Fruit fly (Drosophila melanogaster) whole organism, adult: ENCODE results near the gene ppk13.

Source experiments
- CG11617 ChIP-seq: fragments of 200-800 bp; sonication (Bioruptor generic); optimal IDR thresholded peaks from 2 replicates; lab custom pipeline; 2017; ENCODE audit warnings: mild to moderate bottlenecking, missing biosample characterization, missing genetic modification reagents, missing genetic modification characterization
- CG12768 ChIP-seq: fragments of 200-800 bp; sonication (Bioruptor generic); optimal IDR thresholded peaks from 2 replicates; lab custom pipeline; 2017; ENCODE audit warnings: missing biosample characterization, missing genetic modification characterization, mild to moderate bottlenecking, moderate library complexity, missing genetic modification reagents
- CG14711 ChIP-seq: fragments of 200-800 bp; sonication (Bioruptor generic); optimal IDR thresholded peaks from 2 replicates; lab custom pipeline; 2018; ENCODE audit warnings: missing biosample characterization, mild to moderate bottlenecking, missing genetic modification characterization, moderate library complexity
- CG1620 ChIP-seq: fragments of 200-800 bp; sonication (Bioruptor generic); optimal IDR thresholded peaks from 2 replicates; lab custom pipeline; 2016; ENCODE audit warnings: missing biosample characterization, missing genetic modification characterization
- CG33017 ChIP-seq: fragments of 200-800 bp; sonication (Bioruptor generic); optimal IDR thresholded peaks from 2 replicates; lab custom pipeline; 2018; ENCODE audit warnings: missing biosample characterization, mild to moderate bottlenecking, missing genetic modification characterization, moderate library complexity
- CG5204 ChIP-seq: fragments of 200-800 bp; sonication (Bioruptor generic); optimal IDR thresholded peaks from 2 replicates; lab custom pipeline; 2016; ENCODE audit warnings: missing biosample characterization, missing genetic modification characterization
- CG7045 ChIP-seq: fragments of 200-800 bp; sonication (Bioruptor generic); optimal IDR thresholded peaks from 2 replicates; lab custom pipeline; 2017; ENCODE audit warnings: missing biosample characterization, mild to moderate bottlenecking, missing genetic modification characterization
- CG7101 ChIP-seq: fragments of 200-800 bp; sonication (Bioruptor generic); optimal IDR thresholded peaks from 2 replicates; lab custom pipeline; 2018; ENCODE audit warnings: missing biosample characterization, mild to moderate bottlenecking, missing genetic modification characterization, moderate library complexity
- Clk ChIP-seq: fragments of 200-800 bp; sonication (Bioruptor generic); optimal IDR thresholded peaks from 2 replicates; lab custom pipeline; 2017; ENCODE audit warnings: missing biosample characterization, missing genetic modification characterization
- Crg-1 ChIP-seq: fragments of 200-800 bp; sonication (Bioruptor generic); optimal IDR thresholded peaks from 2 replicates; lab custom pipeline; 2016; ENCODE audit warnings: missing biosample characterization, missing genetic modification characterization
- Hr96 ChIP-seq: fragments of 200-800 bp; sonication (Bioruptor generic); optimal IDR thresholded peaks from 2 replicates; lab custom pipeline; 2016; ENCODE audit warnings: missing biosample characterization, missing genetic modification characterization
- Mnt ChIP-seq: fragments of 200-800 bp; sonication (Bioruptor generic); optimal IDR thresholded peaks from 2 replicates; lab custom pipeline; 2016; ENCODE audit warnings: missing biosample characterization, mild to moderate bottlenecking, missing genetic modification characterization
- bab1 ChIP-seq: fragments of 200-800 bp; sonication (Bioruptor generic); optimal IDR thresholded peaks from 3 replicates; lab custom pipeline; 2019; ENCODE audit warnings: missing biosample characterization, mild to moderate bottlenecking, missing genetic modification characterization, moderate library complexity
- cic ChIP-seq: fragments of 200-800 bp; sonication (Bioruptor generic); optimal IDR thresholded peaks from 2 replicates; lab custom pipeline; 2017; ENCODE audit warnings: missing biosample characterization, mild to moderate bottlenecking, missing genetic modification characterization, moderate library complexity
- cnc ChIP-seq, 2 experiments: fragments of >200 bp; optimal IDR thresholded peaks; 2 replicates each; lab custom pipeline; 2017
- kay ChIP-seq: fragments of 200-800 bp; sonication (Bioruptor generic); peaks from one replicate; lab custom pipeline; 2016; ENCODE audit warnings: missing biosample characterization, missing genetic modification characterization, borderline replicate concordance
- ovo ChIP-seq: fragments of 200-800 bp; sonication (Bioruptor generic); optimal IDR thresholded peaks from 2 replicates; lab custom pipeline; 2016; ENCODE audit warnings: missing biosample characterization, missing genetic modification characterization
- pad ChIP-seq: fragments of 200-800 bp; sonication (Bioruptor generic); optimal IDR thresholded peaks from 3 replicates; lab custom pipeline; 2017; ENCODE audit warnings: missing biosample characterization, missing genetic modification characterization, mild to moderate bottlenecking, moderate library complexity, missing genetic modification reagents
- tj ChIP-seq: fragments of 200-800 bp; sonication (Bioruptor generic); optimal IDR thresholded peaks from 3 replicates; lab custom pipeline; 2017; ENCODE audit warnings: missing biosample characterization, mild to moderate bottlenecking, missing genetic modification characterization, moderate library complexity
- toe ChIP-seq: fragments of 200-800 bp; sonication (Bioruptor generic); optimal IDR thresholded peaks from 2 replicates; lab custom pipeline; 2016; ENCODE audit warnings: missing biosample characterization, missing genetic modification characterization

ppk13 gene

dm6 chr2L:21096448-21096994, 8.0 kb upstream of the ppk13 start, which contains the start of gene CG34136:
Gene CG34136 (plus strand): TSS chr2L:21096922.
- no peak for TF ChIP-seq kay (GFP tag; lab: Kevin White, UChicago)
- TF ChIP-seq Clk: no peak
- peak; percentile 8 for TF ChIP-seq CG12768 (GFP tag; lab: Kevin White, UChicago)
- no peak for TF ChIP-seq CG14711 (tag; lab: Kevin White, UChicago)
- no peak for TF ChIP-seq CG33017 (tag; lab: Kevin White, UChicago)
- TF ChIP-seq Mnt (GFP tag; lab: Kevin White, UChicago): peak; percentile 35
- peak; percentile 36 for TF ChIP-seq pad
- peak; percentile 15 for TF ChIP-seq CG5204 (GFP tag; lab: Kevin White, UChicago)
- peak; percentile 4 for TF ChIP-seq tj (GFP tag; lab: Kevin White, UChicago)
- TF ChIP-seq Crg-1 (GFP tag; lab: Kevin White, UChicago): no peak
- no peak for TF ChIP-seq CG1620
- no peak for TF ChIP-seq CG7045 (GFP tag; lab: Kevin White, UChicago)
- peak; percentile 44 for TF ChIP-seq ovo (GFP tag; lab: Kevin White, UChicago)
- TF ChIP-seq CG11617 (GFP tag; lab: Kevin White, UChicago): no peak
- peak; percentile 5 for TF ChIP-seq bab1
- no peak for TF ChIP-seq cnc (optimal IDR thresholded peaks at IDR 0.05; lab: Kevin White, UChicago)
- TF ChIP-seq toe: peak; percentile 17
- no peak for TF ChIP-seq CG7101 (tag; lab: Kevin White, UChicago)
- TF ChIP-seq cic: no peak
- TF ChIP-seq Hr96 (GFP tag; lab: Kevin White, UChicago): peak; percentile 16

dm6 chr2L:21090958-21091357, 2.4 kb upstream of the ppk13 start, which contains the start of gene CG14397:
Gene CG14397 (plus strand): TSS chr2L:21091227.
- TF ChIP-seq CG14711 (tag; lab: Kevin White, UChicago) (no peak), CG11617 (GFP tag; lab: Kevin White, UChicago) (no peak), Clk (no peak), cic (no peak), toe (no peak), bab1 (no peak), CG7101 (tag; lab: Kevin White, UChicago) (no peak), CG5204 (GFP tag; lab: Kevin White, UChicago) (no peak), Crg-1 (GFP tag; lab: Kevin White, UChicago) (no peak)

dm6 chr2L:21089075-21089474, 524 bp upstream of the ppk13 start, which contains the start of gene CG9259:
Gene CG9259 (plus strand): TSS chr2L:21089375.
- no peak for TF ChIP-seq CG7045 (GFP tag; lab: Kevin White, UChicago)
- no peak for TF ChIP-seq Mnt (GFP tag; lab: Kevin White, UChicago)
- no peak for TF ChIP-seq kay (GFP tag; lab: Kevin White, UChicago)
- TF ChIP-seq CG11617 (GFP tag; lab: Kevin White, UChicago): no peak

- TF ChIP-seq cic (no peak), tj (GFP tag; lab: Kevin White, UChicago) (no peak), Mnt (GFP tag; lab: Kevin White, UChicago) (no peak), Crg-1 (GFP tag; lab: Kevin White, UChicago) (no peak), CG14711 (tag; lab: Kevin White, UChicago) (no peak), CG11617 (GFP tag; lab: Kevin White, UChicago) (no peak), Clk (no peak), ovo (GFP tag; lab: Kevin White, UChicago) (no peak), bab1 (no peak), cnc (optimal IDR thresholded peaks at IDR 0.05; lab: Kevin White, UChicago) (no peak), pad (no peak), CG12768 (GFP tag; lab: Kevin White, UChicago) (no peak), CG7101 (tag; lab: Kevin White, UChicago) (no peak), kay (GFP tag; lab: Kevin White, UChicago) (no peak), toe (no peak), CG1620 (no peak), CG5204 (GFP tag; lab: Kevin White, UChicago) (no peak), CG7045 (GFP tag; lab: Kevin White, UChicago) (no peak)
Observed at dm6 chr2L:21086406-21086805, 2.1 kb downstream of the ppk13 start, which contains the start of gene CG33509. Gene CG33509 (minus strand): TSS chr2L:21086506.

- TF ChIP-seq CG14711 (tag; lab: Kevin White, UChicago) (peak; percentile 6), cic (peak; percentile 8), CG12768 (GFP tag; lab: Kevin White, UChicago) (no peak), CG11617 (GFP tag; lab: Kevin White, UChicago) (peak; percentile 24), Hr96 (GFP tag; lab: Kevin White, UChicago) (no peak), toe (no peak)
Observed at dm6 chr2L:21084268-21084667, 4.3 kb downstream of the ppk13 start, which contains the start of gene CG33510. Gene CG33510 (minus strand): TSS chr2L:21084326.

dm6 chr2L:21082444-21083201, 5.9 kb downstream of the ppk13 start, which contains the start of gene CG33511:
Gene CG33511 (minus strand): TSS chr2L:21082494.
- peak; percentile 79 for TF ChIP-seq cic
- no peak for TF ChIP-seq CG7101 (tag; lab: Kevin White, UChicago)
- no peak for TF ChIP-seq Clk
- TF ChIP-seq Mnt (GFP tag; lab: Kevin White, UChicago): no peak
